Worm (Caenorhabditis elegans) whole organism, midembryonic: ENCODE results near the gene F20D6.11.

ENCODE experiments used
- ref-1 ChIP-seq: fragments of 200-800 bp; sonication (Bioruptor generic); conservative IDR thresholded peaks from 2 replicates; pipeline ENCODE4 v1.3.6; 2022; ENCODE audit warnings: missing genetic modification reagents, missing genetic modification characterization, missing compliant biosample characterization
- tab-1 ChIP-seq: fragments of 200-800 bp; sonication (Bioruptor generic); IDR thresholded peaks from 2 replicates; pipeline ENCODE4 v1.3.6; 2022; ENCODE audit warnings: missing genetic modification characterization, missing compliant biosample characterization

DNA sequence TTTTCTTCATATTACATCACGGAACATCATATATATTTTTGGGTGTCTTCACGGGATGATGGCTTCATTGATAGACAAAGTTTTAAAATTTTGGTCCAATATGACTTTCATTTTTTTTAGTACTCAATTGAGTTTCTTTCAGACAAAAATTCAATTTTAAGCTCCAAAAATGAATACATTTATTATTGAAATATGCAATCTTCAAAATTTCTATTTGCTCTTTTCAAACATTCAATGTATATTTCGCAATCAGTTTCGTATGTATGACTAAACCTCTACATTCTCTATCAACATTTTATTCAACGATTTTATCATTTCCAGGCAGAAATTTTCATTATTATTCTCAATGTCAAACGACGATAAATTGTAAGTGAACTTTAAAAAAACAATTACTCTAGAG, 15.5 kb downstream of the F20D6.11 start, which contains the start of gene srp-8:
- TF ChIP-seq ref-1 (GFP tag; lab: Robert Waterston, UW), result no peak
- no peak for TF ChIP-seq tab-1 (GFP tag; lab: Robert Waterston, UW)
